Worm (Caenorhabditis elegans): ENCODE data around the gene W02C12.2.

W02C12.2 gene

DNA sequence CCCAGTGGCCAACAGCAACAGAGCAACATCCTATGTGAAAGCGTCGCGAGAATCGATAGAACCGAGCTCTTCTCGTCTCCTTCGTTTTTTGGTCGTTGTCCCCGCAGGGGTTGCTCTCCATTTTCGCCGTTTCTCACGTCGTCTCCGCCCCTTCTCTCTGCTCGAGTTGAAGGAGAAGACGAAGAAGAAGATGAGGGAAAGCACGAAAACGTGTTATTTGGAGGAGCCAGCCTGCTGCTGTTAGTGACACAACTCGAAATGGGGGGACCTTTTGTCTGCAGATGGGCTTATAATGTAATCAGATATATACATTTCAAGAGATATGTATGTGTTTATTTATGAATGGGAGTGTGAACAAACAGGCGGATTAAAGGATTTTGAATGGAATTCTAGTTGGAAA lies at the start of gene W02C12.2:
W02C12.2 (minus strand) TSS at position 277 of the 400 bp plus-strand sequence.
- TF ChIP-seq pha-4 (tag; optimal IDR thresholded peaks at IDR 0.05) (no peak), sptf-1 (tag; optimal IDR thresholded peaks at IDR 0.05) (no peak), unc-39 (tag; optimal IDR thresholded peaks at IDR 0.05) (no peak), ztf-11 (tag; optimal IDR thresholded peaks at IDR 0.05) (no peak), ces-1 (GFP tag; optimal IDR thresholded peaks at IDR 0.05) (peak; percentile 51), ceh-43 (GFP tag; optimal IDR thresholded peaks at IDR 0.05) (no peak)

ce11 chrIV:4055297-4055696 lies 47.5 kb upstream of the W02C12.2 start:
- TF ChIP-seq nhr-2 (tag; optimal IDR thresholded peaks at IDR 0.05) (no peak), unc-62 (GFP tag; optimal IDR thresholded peaks at IDR 0.05) (peak; percentile 30), elt-3 (tag; optimal IDR thresholded peaks at IDR 0.05) (no peak), mls-2 (tag; optimal IDR thresholded peaks at IDR 0.05) (no peak), hlh-1 (tag; optimal IDR thresholded peaks at IDR 0.05) (peak; percentile 84), mep-1 (tag; optimal IDR thresholded peaks at IDR 0.05) (no peak), sem-2 (GFP tag; optimal IDR thresholded peaks at IDR 0.05) (no peak), unc-120 (tag; optimal IDR thresholded peaks at IDR 0.05; ENCODE audit: poor library complexity, severe bottlenecking) (peak; percentile 30), lin-13 (tag; optimal IDR thresholded peaks at IDR 0.05) (no peak), nhr-76 (tag; optimal IDR thresholded peaks at IDR 0.05) (no peak), ces-1 (GFP tag; optimal IDR thresholded peaks at IDR 0.05) (no peak), bed-3 (GFP tag; optimal IDR thresholded peaks at IDR 0.05) (no peak), nhr-28 (tag; optimal IDR thresholded peaks at IDR 0.05) (no peak)

ce11 chrIV:4053405-4053804 lies 45.6 kb upstream of the W02C12.2 start:
- no peak for TF ChIP-seq unc-39 (tag; optimal IDR thresholded peaks at IDR 0.05)
- no peak for TF ChIP-seq cnd-1 (tag; optimal IDR thresholded peaks at IDR 0.05)
- no peak for TF ChIP-seq hlh-1 (tag; optimal IDR thresholded peaks at IDR 0.05)
- no peak for TF ChIP-seq nhr-12 (tag; optimal IDR thresholded peaks at IDR 0.05)
- no peak for TF ChIP-seq ham-2 (GFP tag; optimal IDR thresholded peaks at IDR 0.05)
- no peak for TF ChIP-seq blmp-1 (tag; optimal IDR thresholded peaks at IDR 0.05)
- no peak for TF ChIP-seq M03D4.4 (tag; optimal IDR thresholded peaks at IDR 0.05)
- TF ChIP-seq mep-1 (tag; optimal IDR thresholded peaks at IDR 0.05), result no peak
- no peak for TF ChIP-seq elt-1 (tag; optimal IDR thresholded peaks at IDR 0.05; ENCODE audit: borderline replicate concordance, insufficient read depth)
- TF ChIP-seq mls-2 (tag; optimal IDR thresholded peaks at IDR 0.05), result no peak
- TF ChIP-seq nhr-76 (tag; optimal IDR thresholded peaks at IDR 0.05), result no peak
- no peak for TF ChIP-seq flh-1 (GFP tag; optimal IDR thresholded peaks at IDR 0.05)
- no peak for TF ChIP-seq ceh-43 (GFP tag; optimal IDR thresholded peaks at IDR 0.05)
- no peak for TF ChIP-seq unc-62 (GFP tag; optimal IDR thresholded peaks at IDR 0.05)

- TF ChIP-seq ceh-39 (tag; optimal IDR thresholded peaks at IDR 0.05) (no peak), ces-1 (GFP tag; optimal IDR thresholded peaks at IDR 0.05) (peak; percentile 82)
These were observed 44.5 kb upstream of the W02C12.2 start for ce11 chrIV:4052274-4052673.

DNA sequence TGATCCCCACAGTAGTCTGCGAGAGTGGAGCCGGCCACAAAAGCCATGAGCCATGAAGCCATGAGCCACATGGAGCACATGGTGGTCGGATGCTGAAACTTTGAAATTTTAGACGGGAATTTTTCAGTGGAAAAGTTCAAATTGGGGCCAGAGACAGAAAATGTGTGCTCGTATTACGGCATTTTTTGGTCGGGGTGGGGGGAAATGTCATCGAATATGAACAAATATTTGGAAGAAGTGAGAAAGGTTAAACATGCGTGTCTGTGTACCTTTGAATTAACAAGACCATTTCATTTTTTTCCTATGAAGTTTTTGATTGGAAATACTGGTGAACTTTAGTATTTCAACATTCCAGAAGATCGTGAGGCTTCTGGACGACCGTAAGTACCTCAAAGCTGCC lies 43.8 kb upstream of the W02C12.2 start, which contains the start of gene wrt-5:
wrt-5 (minus strand) TSS at position 101 of the 400 bp plus-strand sequence.
- TF ChIP-seq mab-5 (tag; optimal IDR thresholded peaks at IDR 0.05), result no peak

ce11 chrIV:4049398-4049998 lies 41.7 kb upstream of the W02C12.2 start, which contains the start of gene pcn-1:
Gene pcn-1 (minus strand): TSS chrIV:4049448.
- TF ChIP-seq unc-39 (tag; optimal IDR thresholded peaks at IDR 0.05) (no peak), tbx-8 (GFP tag; optimal IDR thresholded peaks at IDR 0.05) (peak; percentile 32), M03D4.4 (tag; optimal IDR thresholded peaks at IDR 0.05) (peak; percentile 12), ces-1 (GFP tag; optimal IDR thresholded peaks at IDR 0.05) (peak; percentile 86), lsy-2 (tag; optimal IDR thresholded peaks at IDR 0.05) (peak; percentile 82), drap-1 (GFP tag; optimal IDR thresholded peaks at IDR 0.05) (peak; percentile 38), nhr-2 (tag; optimal IDR thresholded peaks at IDR 0.05) (peak; percentile 56), mep-1 (tag; optimal IDR thresholded peaks at IDR 0.05) (peak; percentile 89), pha-4 (tag; optimal IDR thresholded peaks at IDR 0.05) (peak; percentile 79), cnd-1 (tag; optimal IDR thresholded peaks at IDR 0.05) (peak; percentile 33), hlh-1 (tag; optimal IDR thresholded peaks at IDR 0.05) (peak; percentile 1), ceh-83 (GFP tag; optimal IDR thresholded peaks at IDR 0.05) (no peak), unc-120 (tag; optimal IDR thresholded peaks at IDR 0.05; ENCODE audit: poor library complexity, severe bottlenecking) (peak; percentile 22), lin-13 (tag; optimal IDR thresholded peaks at IDR 0.05) (peak; percentile 97), nhr-12 (tag; optimal IDR thresholded peaks at IDR 0.05) (no peak), nhr-237 (tag; optimal IDR thresholded peaks at IDR 0.05) (peak; percentile 57), ceh-39 (tag; optimal IDR thresholded peaks at IDR 0.05) (peak; percentile 81), flh-1 (GFP tag; optimal IDR thresholded peaks at IDR 0.05) (no peak), blmp-1 (tag; optimal IDR thresholded peaks at IDR 0.05) (peak; percentile 39), ceh-43 (GFP tag; optimal IDR thresholded peaks at IDR 0.05) (peak; percentile 45), sptf-1 (tag; optimal IDR thresholded peaks at IDR 0.05) (peak; percentile 74), mls-2 (tag; optimal IDR thresholded peaks at IDR 0.05) (peak; percentile 27), mab-5 (tag; optimal IDR thresholded peaks at IDR 0.05) (peak; percentile 76), snpc-4 (tag; optimal IDR thresholded peaks at IDR 0.05) (no peak)
